Fruit fly (Drosophila melanogaster): ENCODE results near the gene CG1907.

The CG1907 gene

DNA sequence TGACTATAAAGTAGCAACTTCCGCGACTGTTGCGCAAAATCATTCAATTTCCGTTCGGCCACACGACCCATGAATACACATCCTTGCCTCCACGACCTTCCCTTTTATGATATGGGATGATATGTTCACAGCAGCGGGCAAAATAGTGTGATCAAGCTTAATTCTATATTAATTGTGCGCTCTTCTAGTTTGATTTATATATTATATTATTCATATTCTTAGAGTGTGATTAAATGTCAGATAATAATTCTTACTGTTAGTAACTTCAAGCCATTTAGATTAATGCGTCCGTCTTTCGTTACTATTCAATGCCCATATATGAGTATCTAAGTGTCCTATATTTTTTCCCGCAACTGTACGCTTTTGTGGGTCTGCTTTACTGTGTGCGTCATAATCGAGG lies 37.4 kb upstream of the CG1907 start (continued):
- peak; percentile 43; the same call in 2 of the 3 replicates for TF ChIP-seq CG17361 (GFP tag; IDR thresholded peaks at IDR 0.05)
- no peak for TF ChIP-seq otp (GFP tag; IDR thresholded peaks at IDR 0.05)
- TF ChIP-seq row (GFP tag; IDR thresholded peaks at IDR 0.05): peak; percentile 79
- no peak for TF ChIP-seq TFAM (GFP tag; optimal IDR thresholded peaks at IDR 0.05)
- no peak for TF ChIP-seq CG13624 (GFP tag; optimal IDR thresholded peaks at IDR 0.05)
- no peak for TF ChIP-seq BtbVII (GFP tag; optimal IDR thresholded peaks at IDR 0.05)
- no peak for TF ChIP-seq B-H2 (GFP tag; optimal IDR thresholded peaks at IDR 0.05)
- peak in 1 of 2 experiments; percentile 31 for TF ChIP-seq dpn (GFP tag; optimal IDR thresholded peaks at IDR 0.05)
- no peak for TF ChIP-seq CTCF (GFP tag; optimal IDR thresholded peaks at IDR 0.05)
- peak; percentile 73 for TF ChIP-seq CG18262 (tag; optimal IDR thresholded peaks at IDR 0.05)
- no peak for TF ChIP-seq salm (tag; optimal IDR thresholded peaks at IDR 0.05)
- TF ChIP-seq H15 (GFP tag; IDR thresholded peaks at IDR 0.05): no peak
- TF ChIP-seq HLH4C (GFP tag; IDR thresholded peaks at IDR 0.05; ENCODE audit: partially characterized antibody): no peak
- no peak for TF ChIP-seq Neu2 (GFP tag; optimal IDR thresholded peaks at IDR 0.05; ENCODE audit: borderline replicate concordance)
- no peak for TF ChIP-seq Hr39 (optimal IDR thresholded peaks at IDR 0.05)
- TF ChIP-seq cwo (GFP tag; optimal IDR thresholded peaks at IDR 0.05): peak; percentile 24
- no peak for TF ChIP-seq Nf-YA (GFP tag; IDR thresholded peaks at IDR 0.05)
- peak; percentile 28 for TF ChIP-seq CG8388 (GFP tag; optimal IDR thresholded peaks at IDR 0.05)
- TF ChIP-seq Asciz (GFP tag; optimal IDR thresholded peaks at IDR 0.05): no peak
- peak; percentile 1 for TF ChIP-seq Spps (tag; optimal IDR thresholded peaks at IDR 0.05)
- no peak for TF ChIP-seq CG32767 (GFP tag; IDR thresholded peaks at IDR 0.05)
- peak; percentile 62 for TF ChIP-seq lab (GFP tag; optimal IDR thresholded peaks at IDR 0.05)
- TF ChIP-seq CG11696 (GFP tag; IDR thresholded peaks at IDR 0.05): peak; percentile 91
- TF ChIP-seq Meics (GFP tag; optimal IDR thresholded peaks at IDR 0.05): peak; percentile 32
- no peak for TF ChIP-seq CG11093 (GFP tag; IDR thresholded peaks at IDR 0.05)
- TF ChIP-seq ro (GFP tag; IDR thresholded peaks at IDR 0.05): no peak
- no peak for TF ChIP-seq CG18011 (GFP tag; optimal IDR thresholded peaks at IDR 0.05)
- no peak for TF ChIP-seq fd102C (GFP tag; optimal IDR thresholded peaks at IDR 0.05)
- TF ChIP-seq sisA (GFP tag; IDR thresholded peaks at IDR 0.05): no peak
- no peak for TF ChIP-seq Hmx (GFP tag; optimal IDR thresholded peaks at IDR 0.05)
- TF ChIP-seq sna (GFP tag; IDR thresholded peaks at IDR 0.05; ENCODE audit: partially characterized antibody): no peak
- peak; percentile 66 for TF ChIP-seq CG14710 (tag; optimal IDR thresholded peaks at IDR 0.05)
- no peak for TF ChIP-seq CG11695 (GFP tag; IDR thresholded peaks at IDR 0.05)
- peak; percentile 71 for TF ChIP-seq CG11504 (tag; optimal IDR thresholded peaks at IDR 0.05)
- no peak for TF ChIP-seq CG12071 (GFP tag; optimal IDR thresholded peaks at IDR 0.05)
- peak; percentile 20 for TF ChIP-seq Xbp1 (GFP tag; optimal IDR thresholded peaks at IDR 0.05)
- TF ChIP-seq pros (GFP tag; optimal IDR thresholded peaks at IDR 0.05): peak; percentile 36
- no peak for TF ChIP-seq aop (GFP tag; IDR thresholded peaks at IDR 0.05)
- TF ChIP-seq vvl (GFP tag; IDR thresholded peaks at IDR 0.05): no peak
- TF ChIP-seq CG30431 (GFP tag; optimal IDR thresholded peaks at IDR 0.05): no peak
- no peak for TF ChIP-seq tna (GFP tag; IDR thresholded peaks at IDR 0.05; ENCODE audit: partially characterized antibody)
- TF ChIP-seq jumu (GFP tag; optimal IDR thresholded peaks at IDR 0.05): no peak
- TF ChIP-seq lola (GFP tag; optimal IDR thresholded peaks at IDR 0.05): peak in 1 of 3 experiments; percentile 75
- TF ChIP-seq CG12744 (GFP tag; optimal IDR thresholded peaks at IDR 0.05): no peak
- TF ChIP-seq Nf-YB (GFP tag; optimal IDR thresholded peaks at IDR 0.05): peak; percentile 13
- no peak for TF ChIP-seq pum (GFP tag; optimal IDR thresholded peaks at IDR 0.05)
- no peak for TF ChIP-seq CG7987 (GFP tag; optimal IDR thresholded peaks at IDR 0.05)
- peak; percentile 25 for TF ChIP-seq ind (GFP tag; optimal IDR thresholded peaks at IDR 0.05)
- no peak for TF ChIP-seq toy (GFP tag; IDR thresholded peaks at IDR 0.05)
- TF ChIP-seq stwl (tag; optimal IDR thresholded peaks at IDR 0.05): no peak
- no peak for TF ChIP-seq CG3163 (GFP tag; optimal IDR thresholded peaks at IDR 0.05)
- no peak for TF ChIP-seq MBD-R2 (GFP tag; IDR thresholded peaks at IDR 0.05)
